Fruit fly (Drosophila melanogaster): Measurements from ENCODE around the gene CG32751.

DNA sequence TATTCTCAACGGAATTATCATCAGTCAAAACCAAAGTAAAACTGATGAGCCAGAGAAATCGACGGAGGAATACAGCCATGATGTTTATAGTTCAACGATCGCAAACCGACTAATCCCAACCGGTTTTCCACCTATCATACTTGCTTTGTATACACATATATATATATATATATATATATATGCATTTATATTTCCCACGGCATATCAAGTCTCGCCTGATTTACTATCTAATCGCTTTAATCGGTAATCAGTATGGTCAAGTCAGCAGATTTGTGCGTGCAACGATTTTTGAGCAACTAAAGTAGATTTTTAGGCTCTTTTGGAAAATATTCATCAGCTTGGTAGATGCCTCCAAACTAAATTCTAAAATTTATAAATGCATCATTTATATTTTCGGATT, 2.1 kb downstream of the CG32751 start, which contains the start of gene CG32750:
- no peak for TF ChIP-seq EcR (GFP tag; optimal IDR thresholded peaks at IDR 0.05)
- TF ChIP-seq usp (GFP tag; optimal IDR thresholded peaks at IDR 0.05): no peak
- no peak for TF ChIP-seq pan (optimal IDR thresholded peaks at IDR 0.05)
